Fruit fly (Drosophila melanogaster): Measurements from ENCODE around the gene CG1239.
A peak's percentile ranks its signal among the peaks of the same experiment; 100 is the strongest.

Gene CG1239

DNA sequence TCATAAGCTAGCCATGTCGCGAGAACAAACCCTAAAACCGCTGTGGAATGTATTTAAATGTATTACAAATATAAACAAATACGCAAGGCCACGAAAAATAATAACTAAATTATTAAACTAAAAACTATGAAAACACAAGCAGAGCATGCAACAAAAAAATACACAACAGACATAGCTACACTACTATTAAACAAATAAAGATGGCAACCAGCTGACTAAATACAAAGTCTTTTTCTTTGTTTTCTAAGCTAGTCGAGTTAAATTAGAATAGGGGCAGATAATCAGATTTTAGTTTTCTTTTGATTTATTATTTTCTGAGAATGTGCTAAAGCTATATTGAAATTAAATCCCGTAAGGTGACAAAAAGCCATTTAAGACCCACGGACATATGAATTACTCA, 13.3 kb downstream of the CG1239 start (continued):
- no peak for TF ChIP-seq run (tag; optimal IDR thresholded peaks at IDR 0.05)
- TF ChIP-seq sens (GFP tag) = peak; percentile 78
- TF ChIP-seq CG9932 (GFP tag; IDR thresholded peaks at IDR 0.05) = no peak
- TF ChIP-seq CG11723 (GFP tag; optimal IDR thresholded peaks at IDR 0.05) = no peak
- TF ChIP-seq crc (GFP tag; optimal IDR thresholded peaks at IDR 0.05) = no peak
- TF ChIP-seq CG34376 (GFP tag; optimal IDR thresholded peaks at IDR 0.05) = peak; percentile 64
- TF ChIP-seq sug (tag; optimal IDR thresholded peaks at IDR 0.05) = peak; percentile 13
- TF ChIP-seq CG13775 (GFP tag; optimal IDR thresholded peaks at IDR 0.05) = no peak
- peak in 1 of 2 experiments; percentile 13 for TF ChIP-seq insv (GFP tag; optimal IDR thresholded peaks at IDR 0.05)
- TF ChIP-seq bbx (GFP tag; IDR thresholded peaks at IDR 0.05; ENCODE audit: partially characterized antibody) = no peak
- TF ChIP-seq Scr (GFP tag; IDR thresholded peaks at IDR 0.05; ENCODE audit: partially characterized antibody) = no peak
- TF ChIP-seq ro (GFP tag; IDR thresholded peaks at IDR 0.05) = no peak
- TF ChIP-seq Ptx1 (GFP tag; IDR thresholded peaks at IDR 0.05) = no peak
- TF ChIP-seq Dip2 (GFP tag; IDR thresholded peaks at IDR 0.05) = no peak
- TF ChIP-seq CG34422 (GFP tag; IDR thresholded peaks at IDR 0.05) = no peak
- TF ChIP-seq seq (GFP tag; IDR thresholded peaks at IDR 0.05) = no peak
- TF ChIP-seq CG15479 (GFP tag; optimal IDR thresholded peaks at IDR 0.05) = no peak
- no peak for TF ChIP-seq ems (GFP tag; optimal IDR thresholded peaks at IDR 0.05)
- TF ChIP-seq bigmax (GFP tag; optimal IDR thresholded peaks at IDR 0.05) = no peak
- peak; percentile 8 for TF ChIP-seq fd64A (GFP tag; optimal IDR thresholded peaks at IDR 0.05)
- no peak for TF ChIP-seq chm (GFP tag; IDR thresholded peaks at IDR 0.05)
- no peak for TF ChIP-seq CG17328 (GFP tag; IDR thresholded peaks at IDR 0.05)
- TF ChIP-seq slou (GFP tag; optimal IDR thresholded peaks at IDR 0.05) = no peak
- TF ChIP-seq CG15011 (GFP tag; optimal IDR thresholded peaks at IDR 0.05) = no peak
- no peak for TF ChIP-seq CG17612 (GFP tag; IDR thresholded peaks at IDR 0.05)
- TF ChIP-seq CG17568 (GFP tag; optimal IDR thresholded peaks at IDR 0.05) = no peak
- no peak for TF ChIP-seq dmrt99B (tag; optimal IDR thresholded peaks at IDR 0.05)
- TF ChIP-seq CG2889 (GFP tag; IDR thresholded peaks at IDR 0.05) = no peak
- no peak for TF ChIP-seq CG7786 (GFP tag; optimal IDR thresholded peaks at IDR 0.05)
- TF ChIP-seq CG12659 (GFP tag; optimal IDR thresholded peaks at IDR 0.05) = peak; percentile 38
- TF ChIP-seq Myb (GFP tag; optimal IDR thresholded peaks at IDR 0.05) = no peak
- no peak for TF ChIP-seq HLHmδ (GFP tag; optimal IDR thresholded peaks at IDR 0.05)
- no peak for TF ChIP-seq CG14667 (GFP tag; IDR thresholded peaks at IDR 0.05)
- TF ChIP-seq CG17829 (tag; optimal IDR thresholded peaks at IDR 0.05) = no peak
- TF ChIP-seq CG14050 (GFP tag; IDR thresholded peaks at IDR 0.05) = no peak
- no peak for TF ChIP-seq ken (GFP tag; IDR thresholded peaks at IDR 0.05)
- TF ChIP-seq Oaz (GFP tag; IDR thresholded peaks at IDR 0.05) = no peak
- TF ChIP-seq lbe (GFP tag; optimal IDR thresholded peaks at IDR 0.05) = no peak
- TF ChIP-seq B-H2 (GFP tag; optimal IDR thresholded peaks at IDR 0.05) = peak; percentile 73
- no peak for TF ChIP-seq trem (tag; optimal IDR thresholded peaks at IDR 0.05)
- TF ChIP-seq CG6765 (GFP tag; optimal IDR thresholded peaks at IDR 0.05) = peak; percentile 64
- no peak for TF ChIP-seq CG7271 (tag; optimal IDR thresholded peaks at IDR 0.05)
- TF ChIP-seq CG6654 (GFP tag; optimal IDR thresholded peaks at IDR 0.05) = no peak
- no peak for TF ChIP-seq yki (optimal IDR thresholded peaks at IDR 0.05)
- TF ChIP-seq CG2116 (GFP tag; optimal IDR thresholded peaks at IDR 0.05) = no peak
- TF ChIP-seq pfk (GFP tag; optimal IDR thresholded peaks at IDR 0.05) = peak; percentile 5
- TF ChIP-seq CG6854 (GFP tag; optimal IDR thresholded peaks at IDR 0.05) = peak; percentile 66
- TF ChIP-seq ssp (GFP tag; IDR thresholded peaks at IDR 0.05) = no peak
- TF ChIP-seq Chrac-16 (GFP tag; optimal IDR thresholded peaks at IDR 0.05) = no peak
- no peak for TF ChIP-seq crol (GFP tag; IDR thresholded peaks at IDR 0.05)
- TF ChIP-seq CG10979 (tag; optimal IDR thresholded peaks at IDR 0.05) = no peak
- TF ChIP-seq Jarid2 (GFP tag; optimal IDR thresholded peaks at IDR 0.05) = no peak
- TF ChIP-seq Fer2 (tag; optimal IDR thresholded peaks at IDR 0.05) = no peak
